Fruit fly (Drosophila melanogaster) whole organism, pupa: ENCODE data around the gene APC7.

Experiments
- CG12605 ChIP-seq: fragments of 200-800 bp; sonication (Bioruptor generic); IDR thresholded peaks from 2 replicates; pipeline ENCODE4 v1.3.6; 2022; ENCODE audit warnings: missing biosample characterization, missing genetic modification characterization
- CG13204 ChIP-seq: fragments of 200-800 bp; sonication (Bioruptor generic); optimal IDR thresholded peaks from 2 replicates; lab custom pipeline; 2018; ENCODE audit warnings: missing biosample characterization, mild to moderate bottlenecking, missing genetic modification characterization, moderate library complexity
- CG14655 ChIP-seq: fragments of 200-800 bp; sonication (Bioruptor generic); optimal IDR thresholded peaks from 3 replicates; lab custom pipeline; 2017; ENCODE audit warnings: mild to moderate bottlenecking, missing biosample characterization, missing genetic modification reagents, missing genetic modification characterization
- CG32121 ChIP-seq: fragments of 200-800 bp; sonication (Bioruptor generic); IDR thresholded peaks from 2 replicates; pipeline ENCODE4 v1.3.6; 2022; ENCODE audit warnings: missing biosample characterization, missing genetic modification characterization
- CG34367 ChIP-seq: fragments of 200-800 bp; sonication (Bioruptor generic); optimal IDR thresholded peaks from 2 replicates; lab custom pipeline; 2018; ENCODE audit warnings: missing biosample characterization, mild to moderate bottlenecking, missing genetic modification characterization
- CG8159 ChIP-seq: fragments of 200-800 bp; sonication (Bioruptor generic); optimal IDR thresholded peaks from 3 replicates; lab custom pipeline; 2018; ENCODE audit warnings: missing biosample characterization, mild to moderate bottlenecking, missing genetic modification characterization, moderate library complexity
- CG9948 ChIP-seq: fragments of 200-800 bp; sonication (Bioruptor generic); optimal IDR thresholded peaks from 2 replicates; lab custom pipeline; 2018; ENCODE audit warnings: missing biosample characterization, mild to moderate bottlenecking, missing genetic modification characterization, moderate library complexity
- D1 ChIP-seq: fragments of 200-800 bp; sonication (Bioruptor generic); optimal IDR thresholded peaks from 2 replicates; lab custom pipeline; 2018; ENCODE audit warnings: missing biosample characterization, mild to moderate bottlenecking, missing genetic modification characterization, moderate library complexity
- EcR ChIP-seq: fragments of 200-800 bp; sonication (Bioruptor generic); optimal IDR thresholded peaks from 3 replicates; lab custom pipeline; 2019; ENCODE audit warnings: missing biosample characterization, missing genetic modification characterization, mild to moderate bottlenecking, moderate library complexity, missing genetic modification reagents
- Ets98B ChIP-seq: fragments of 200-800 bp; sonication (Bioruptor generic); IDR thresholded peaks from 2 replicates; pipeline ENCODE4 v1.3.6; 2022; ENCODE audit warnings: missing biosample characterization, missing genetic modification characterization
- Pif1A ChIP-seq: fragments of 200-800 bp; sonication (Bioruptor generic); optimal IDR thresholded peaks from 3 replicates; lab custom pipeline; 2016; ENCODE audit warnings: missing biosample characterization, missing genetic modification characterization
- Pif1B ChIP-seq: fragments of 200-800 bp; sonication (Bioruptor generic); optimal IDR thresholded peaks from 3 replicates; lab custom pipeline; 2016; ENCODE audit warnings: missing biosample characterization, missing genetic modification characterization
- fd96Ca ChIP-seq: fragments of 200-800 bp; sonication (Bioruptor generic); IDR thresholded peaks from 3 replicates; pipeline ENCODE4 v1.3.6; 2022; ENCODE audit warnings: missing biosample characterization, missing genetic modification characterization

- no peak for TF ChIP-seq Pif1B (GFP tag; lab: Kevin White, UChicago)
- TF ChIP-seq CG12605 (GFP tag; lab: Robert Waterston, UW), result no peak
- TF ChIP-seq EcR (GFP tag; lab: Kevin White, UChicago), result peak; percentile 26
- TF ChIP-seq CG9948, result no peak
- TF ChIP-seq CG8159, result no peak
- peak; percentile 20; the same call in 1 of the 2 replicates for TF ChIP-seq Ets98B
- TF ChIP-seq CG14655 (GFP tag; lab: Kevin White, UChicago), result no peak
- TF ChIP-seq CG13204 (GFP tag; lab: Kevin White, UChicago), result no peak
- TF ChIP-seq CG34367 (tag; lab: Kevin White, UChicago), result no peak
- TF ChIP-seq CG32121 (GFP tag; lab: Robert Waterston, UW), result no peak
- no peak for TF ChIP-seq Pif1A (GFP tag; lab: Kevin White, UChicago)
- TF ChIP-seq fd96Ca (GFP tag; lab: Robert Waterston, UW), result no peak
- no peak for TF ChIP-seq D1 (tag; lab: Kevin White, UChicago)
Measured at dm6 chrX:6590681-6591289, 6.1 kb upstream of the APC7 start, which contains the start of gene Pat1.
